Worm (Caenorhabditis elegans) whole organism, L1 larva: ENCODE results near the gene srbc-67.

Experiments used
- aha-1 ChIP-seq: fragments of 150-350 bp; optimal IDR thresholded peaks from 2 replicates; lab custom pipeline; 2014; ENCODE audit warnings: missing biosample characterization, missing genetic modification characterization
- blmp-1 ChIP-seq: fragments of 150-350 bp; optimal IDR thresholded peaks from 2 replicates; lab custom pipeline; 2014; ENCODE audit warnings: missing biosample characterization, missing genetic modification characterization
- ceh-88 ChIP-seq: fragments of 200-800 bp; sonication (Bioruptor generic); IDR thresholded peaks from 2 replicates; pipeline ENCODE4 v1.3.6; 2022; ENCODE audit warnings: missing genetic modification characterization, missing compliant biosample characterization
- dsc-1 ChIP-seq: sonication (generic microtip); optimal IDR thresholded peaks from 2 replicates; lab custom pipeline; 2016; ENCODE audit warnings: mild to moderate bottlenecking, missing genetic modification characterization, missing compliant biosample characterization
- elt-2 ChIP-seq: sonication (generic microtip); optimal IDR thresholded peaks from 2 replicates; lab custom pipeline; 2016; ENCODE audit warnings: missing genetic modification characterization, mild to moderate bottlenecking, inconsistent platforms, missing compliant biosample characterization, missing genetic modification reagents
- fkh-10 ChIP-seq: sonication (generic microtip); optimal IDR thresholded peaks from 2 replicates; lab custom pipeline; 2017; ENCODE audit warnings: missing biosample characterization, missing genetic modification reagents, missing genetic modification characterization
- fkh-4 ChIP-seq: sonication (generic microtip); optimal IDR thresholded peaks from 2 replicates; lab custom pipeline; 2016; ENCODE audit warnings: missing compliant biosample characterization, missing genetic modification characterization, borderline replicate concordance
- fkh-8 ChIP-seq: sonication (generic microtip); optimal IDR thresholded peaks from 2 replicates; lab custom pipeline; 2016; ENCODE audit warnings: mild to moderate bottlenecking, missing genetic modification characterization, missing compliant biosample characterization
- fos-1 ChIP-seq: fragments of 150-350 bp; optimal IDR thresholded peaks from 2 replicates; lab custom pipeline; 2014; ENCODE audit warnings: missing biosample characterization, missing genetic modification characterization
- hlh-17 ChIP-seq: fragments of 200-800 bp; sonication (Bioruptor generic); optimal IDR thresholded peaks from 2 replicates; lab custom pipeline; 2018; ENCODE audit warnings: missing genetic modification characterization, mild to moderate bottlenecking, missing compliant biosample characterization, moderate library complexity, borderline replicate concordance
- hpl-2 ChIP-seq: fragments of 150-350 bp; optimal IDR thresholded peaks from 2 replicates; lab custom pipeline; 2014; ENCODE audit warnings: missing biosample characterization, missing genetic modification reagents, missing genetic modification characterization
- isw-1 ChIP-seq: fragments of 200-800 bp; sonication (Bioruptor generic); IDR thresholded peaks from 2 replicates; pipeline ENCODE4 v1.3.6; 2022; ENCODE audit warnings: missing genetic modification characterization, missing compliant biosample characterization
- lin-35 ChIP-seq, 2 experiments: fragments of 150-350 bp; optimal IDR thresholded peaks; 2 replicates each; lab custom pipeline; 2014; ENCODE audit warnings: missing biosample characterization in 2 of 2, missing genetic modification characterization in 2 of 2, missing genetic modification reagents in 2 of 2
- lin-39 ChIP-seq: fragments of 150-350 bp; optimal IDR thresholded peaks from 2 replicates; lab custom pipeline; 2014; ENCODE audit warnings: missing biosample characterization, missing genetic modification reagents, missing genetic modification characterization
- lsy-2 ChIP-seq, 2 experiments: fragments of 150-350 bp; optimal IDR thresholded peaks; 2 replicates each; lab custom pipeline; 2014; ENCODE audit warnings: missing biosample characterization in 2 of 2, missing genetic modification characterization in 2 of 2
- mab-9 ChIP-seq: fragments of 200-800 bp; sonication (Bioruptor generic); IDR thresholded peaks from 2 replicates; pipeline ENCODE4 v1.3.6; 2022; ENCODE audit warnings: missing genetic modification reagents, missing genetic modification characterization, missing compliant biosample characterization
- mdl-1 ChIP-seq, 2 experiments: fragments of 150-350 bp; optimal IDR thresholded peaks; 2 replicates each; lab custom pipeline; 2014 to 2017; ENCODE audit warnings: missing biosample characterization in 2 of 2, missing genetic modification characterization in 2 of 2, inconsistent platforms in 1 of 2
- mef-2 ChIP-seq: fragments of 150-350 bp; optimal IDR thresholded peaks from 2 replicates; lab custom pipeline; 2014; ENCODE audit warnings: missing biosample characterization, missing genetic modification characterization
- nhr-11 ChIP-seq: fragments of 150-350 bp; optimal IDR thresholded peaks from 2 replicates; lab custom pipeline; 2014; ENCODE audit warnings: missing biosample characterization, missing genetic modification characterization
- nhr-237 ChIP-seq: fragments of 150-350 bp; optimal IDR thresholded peaks from 2 replicates; lab custom pipeline; 2014; ENCODE audit warnings: missing biosample characterization, missing genetic modification characterization
- nhr-28 ChIP-seq: fragments of 150-350 bp; optimal IDR thresholded peaks from 2 replicates; lab custom pipeline; 2014; ENCODE audit warnings: missing biosample characterization, missing genetic modification characterization
- nhr-71 ChIP-seq: sonication (generic microtip); optimal IDR thresholded peaks from 2 replicates; lab custom pipeline; 2016; ENCODE audit warnings: mild to moderate bottlenecking, missing genetic modification characterization, moderate library complexity, missing compliant biosample characterization
- nhr-77 ChIP-seq: fragments of 150-350 bp; optimal IDR thresholded peaks from 2 replicates; lab custom pipeline; 2014; ENCODE audit warnings: missing biosample characterization, missing genetic modification characterization
- nhr-84 ChIP-seq: sonication (generic microtip); optimal IDR thresholded peaks from 2 replicates; lab custom pipeline; 2017; ENCODE audit warnings: missing biosample characterization, missing genetic modification characterization
- pax-3 ChIP-seq: fragments of 200-800 bp; sonication (Bioruptor generic); optimal IDR thresholded peaks from 2 replicates; lab custom pipeline; 2018; ENCODE audit warnings: mild to moderate bottlenecking, missing genetic modification characterization, moderate library complexity, missing compliant biosample characterization
- snpc-4 ChIP-seq: fragments of 150-350 bp; optimal IDR thresholded peaks from 2 replicates; lab custom pipeline; 2014; ENCODE audit warnings: missing biosample characterization, missing genetic modification characterization
- snu-23 ChIP-seq: sonication (generic microtip); optimal IDR thresholded peaks from 2 replicates; lab custom pipeline; 2016; ENCODE audit warnings: missing genetic modification characterization, missing compliant biosample characterization
- sup-37 ChIP-seq: fragments of 200-800 bp; sonication (Bioruptor generic); optimal IDR thresholded peaks from 2 replicates; lab custom pipeline; 2018; ENCODE audit warnings: mild to moderate bottlenecking, missing genetic modification characterization, missing compliant biosample characterization
- swsn-7 ChIP-seq: sonication (generic microtip); optimal IDR thresholded peaks from 2 replicates; lab custom pipeline; 2016; ENCODE audit warnings: missing genetic modification characterization, missing compliant biosample characterization
- unc-130 ChIP-seq: fragments of 150-350 bp; optimal IDR thresholded peaks from 2 replicates; lab custom pipeline; 2017; ENCODE audit warnings: missing biosample characterization, missing genetic modification characterization, inconsistent platforms
- unc-98 ChIP-seq: fragments of 200-800 bp; sonication (Bioruptor generic); IDR thresholded peaks from 2 replicates; pipeline ENCODE4 v1.3.6; 2022; ENCODE audit warnings: missing genetic modification characterization, missing compliant biosample characterization
- zip-4 ChIP-seq: fragments of 200-800 bp; sonication (Bioruptor generic); optimal IDR thresholded peaks from 2 replicates; lab custom pipeline; 2018; ENCODE audit warnings: mild to moderate bottlenecking, missing genetic modification characterization, moderate library complexity, missing compliant biosample characterization
- ztf-4 ChIP-seq: fragments of 150-350 bp; optimal IDR thresholded peaks from 2 replicates; lab custom pipeline; 2014; ENCODE audit warnings: missing biosample characterization, missing genetic modification characterization

srbc-67 gene

DNA sequence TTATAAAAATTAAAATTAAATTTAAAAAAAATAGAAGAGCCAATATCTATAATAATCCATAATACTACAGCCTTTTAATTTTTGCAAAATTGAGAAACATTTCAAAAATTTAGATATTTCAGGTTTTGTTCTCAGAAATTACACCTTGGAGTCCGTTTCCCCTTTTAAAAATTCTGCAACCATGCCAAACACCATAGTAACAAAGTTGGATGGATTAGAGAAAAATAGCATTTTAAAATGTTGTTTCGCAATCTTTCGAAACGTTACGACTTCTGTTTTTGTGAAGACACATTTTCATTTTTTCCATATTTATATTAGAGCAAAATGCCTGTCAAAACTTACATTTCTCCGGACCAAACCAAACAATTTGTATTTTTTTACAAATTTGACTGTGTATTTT, 16.0 kb downstream of the srbc-67 start, which contains the start of gene T24A6.7:
T24A6.7 (plus strand) TSS at position 301 of the 400 bp plus-strand sequence.
- no peak for TF ChIP-seq fkh-8
- no peak for TF ChIP-seq nhr-84 (tag; lab: Kevin White, UChicago)
- TF ChIP-seq, all 84 proteins: peak for 0

DNA sequence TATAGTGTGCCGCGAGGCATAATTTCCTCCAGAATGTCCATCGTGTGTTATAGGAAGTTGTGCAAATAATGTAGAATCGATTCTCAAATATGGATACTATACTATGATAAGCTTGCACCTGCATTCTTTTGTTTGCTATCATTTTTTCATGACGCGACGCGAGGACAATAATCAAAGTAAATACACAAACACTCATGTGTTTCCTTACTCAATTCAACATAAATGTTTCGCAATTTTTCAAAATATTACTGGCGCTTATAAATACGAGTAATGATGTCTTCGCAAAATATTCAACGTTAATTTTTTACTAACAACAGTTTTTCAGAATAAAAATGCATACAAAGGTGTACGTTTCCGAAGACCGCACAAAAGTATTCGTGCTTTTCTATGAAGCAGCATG, 17.8 kb downstream of the srbc-67 start, which contains the start of gene irg-1:
irg-1 (plus strand) TSS at position 326 of the 400 bp plus-strand sequence.
- TF ChIP-seq lin-39 = no peak
- TF ChIP-seq elt-2 = peak; percentile 37

DNA sequence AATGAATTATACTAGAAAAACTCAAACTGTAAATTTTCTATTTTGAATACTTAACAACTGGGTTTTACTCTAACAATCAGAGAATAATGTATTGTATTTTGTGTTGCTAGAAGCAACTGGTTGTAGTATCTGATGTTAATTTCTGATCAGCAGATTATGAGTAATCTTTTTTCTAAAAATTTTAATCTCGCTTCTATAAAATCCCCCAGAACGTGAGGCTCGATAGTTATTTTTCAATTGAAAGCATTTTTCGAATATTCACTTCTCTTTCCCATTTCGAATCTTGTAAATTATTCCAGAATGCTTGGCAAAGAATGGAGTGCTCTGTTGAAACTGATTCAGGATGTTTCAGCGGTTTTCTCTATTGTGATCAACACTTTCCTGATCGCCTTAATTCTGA, 23.1 kb downstream of the srbc-67 start, which contains the start of gene str-227:
str-227 (plus strand) TSS at position 301 of the 400 bp plus-strand sequence.
- no peak for TF ChIP-seq unc-130 (tag; lab: Kevin White, UChicago)
- no peak for TF ChIP-seq nhr-71 (tag; lab: Kevin White, UChicago)
- TF ChIP-seq swsn-7 = no peak
- no peak for TF ChIP-seq ztf-4 (tag; lab: Kevin White, UChicago)
- TF ChIP-seq lin-35 (GFP tag; optimal IDR thresholded peaks at IDR 0.05; lab: Kevin White, UChicago) = no peak
- TF ChIP-seq nhr-11 = no peak
- TF ChIP-seq ceh-88 (GFP tag; lab: Robert Waterston, UW) = no peak
- no peak for TF ChIP-seq unc-98
- no peak for TF ChIP-seq zip-4
- TF ChIP-seq snpc-4 (tag; lab: Kevin White, UChicago) = no peak
- no peak for TF ChIP-seq nhr-77 (tag; lab: Kevin White, UChicago)
- no peak for TF ChIP-seq pax-3 (tag; lab: Kevin White, UChicago)
- TF ChIP-seq hpl-2 (GFP tag; lab: Kevin White, UChicago) = no peak
- no peak for TF ChIP-seq aha-1 (tag; lab: Kevin White, UChicago)
- TF ChIP-seq, all 84 proteins: peak for 0

DNA sequence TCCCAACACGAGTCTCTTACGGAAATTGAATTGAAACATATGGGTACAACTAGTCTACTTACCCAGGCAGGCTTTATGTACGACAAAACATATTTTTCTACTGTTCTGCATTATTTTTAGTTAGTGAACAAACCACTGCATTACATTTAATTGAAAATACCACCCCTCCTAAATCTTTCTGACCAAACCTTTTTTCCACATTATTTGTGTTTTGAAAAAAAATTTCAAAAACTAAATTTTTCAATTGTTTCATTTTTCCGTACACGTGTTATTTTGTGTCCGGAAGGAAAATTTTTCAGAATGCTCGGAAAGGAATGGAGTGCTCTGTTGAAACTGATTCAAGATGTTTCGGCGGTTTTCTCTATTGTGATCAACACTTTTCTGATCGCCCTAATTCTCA, 28.6 kb downstream of the srbc-67 start, which contains the start of gene str-226:
str-226 (plus strand) TSS at position 301 of the 400 bp plus-strand sequence.
- no peak for TF ChIP-seq mdl-1 (tag; optimal IDR thresholded peaks at IDR 0.05; lab: Kevin White, UChicago)

DNA sequence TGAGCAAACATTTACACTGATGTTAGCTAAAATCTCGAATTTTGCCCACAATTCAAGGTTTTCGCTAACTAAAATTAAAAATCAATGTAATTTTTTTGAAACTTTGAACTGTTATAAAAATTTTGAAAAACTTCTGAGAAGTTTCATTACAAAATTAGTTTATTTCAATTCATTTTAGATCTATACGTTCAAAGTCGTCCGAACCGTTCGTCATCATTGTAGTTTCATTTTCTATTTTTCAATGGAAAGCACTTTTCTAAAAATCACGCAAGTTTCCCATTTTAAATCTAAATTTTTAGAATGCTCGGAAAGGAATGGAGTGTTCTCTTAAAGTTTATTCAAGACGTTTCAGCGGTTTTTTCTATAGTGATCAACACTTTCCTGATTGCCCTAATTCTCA, 31.1 kb downstream of the srbc-67 start, which contains the start of gene str-228:
str-228 (plus strand) TSS at position 301 of the 400 bp plus-strand sequence.
- no peak for TF ChIP-seq fos-1 (tag; lab: Kevin White, UChicago)
- no peak for TF ChIP-seq nhr-28 (tag; lab: Kevin White, UChicago)
- TF ChIP-seq dsc-1 = no peak
- no peak for TF ChIP-seq fkh-10 (GFP tag; lab: Kevin White, UChicago)
- no peak for TF ChIP-seq isw-1
- TF ChIP-seq unc-130 (tag; lab: Kevin White, UChicago) = no peak
- no peak for TF ChIP-seq unc-98
- TF ChIP-seq mef-2 (tag; lab: Kevin White, UChicago) = no peak
- no peak for TF ChIP-seq lsy-2 (tag; optimal IDR thresholded peaks at IDR 0.05; lab: Kevin White, UChicago)
- no peak for TF ChIP-seq sup-37 (GFP tag; lab: Kevin White, UChicago)
- TF ChIP-seq snu-23 = no peak
- no peak for TF ChIP-seq ceh-88 (GFP tag; lab: Robert Waterston, UW)
- no peak for TF ChIP-seq hpl-2 (GFP tag; lab: Kevin White, UChicago)

DNA sequence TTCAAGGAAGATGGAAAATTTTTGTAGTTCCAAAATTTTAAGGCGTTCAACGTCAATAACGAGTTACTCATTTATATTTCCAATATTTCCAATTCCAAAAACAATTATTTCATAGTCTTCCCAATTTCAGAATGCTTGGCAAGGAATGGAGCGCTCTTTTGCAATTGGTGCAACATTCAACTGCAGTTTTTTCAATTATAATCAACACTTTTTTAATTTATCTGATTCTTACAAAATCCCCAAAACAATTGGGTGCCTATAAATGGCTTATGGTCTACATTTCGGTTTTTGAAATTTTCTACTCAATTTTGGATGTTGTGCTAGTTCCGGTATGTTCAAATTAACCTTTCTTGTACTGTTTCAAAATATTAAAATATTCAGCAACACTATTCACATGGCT, 33.3 kb downstream of the srbc-67 start, which contains the start of gene str-225:
str-225 (plus strand) TSS at position 132 of the 400 bp plus-strand sequence.
- TF ChIP-seq elt-2 = no peak
- TF ChIP-seq blmp-1 (tag; lab: Kevin White, UChicago) = no peak
- TF ChIP-seq mab-9 (GFP tag; lab: Robert Waterston, UW) = no peak
- no peak for TF ChIP-seq nhr-237 (tag; lab: Kevin White, UChicago)
- TF ChIP-seq hlh-17 (GFP tag; lab: Kevin White, UChicago) = no peak
- no peak for TF ChIP-seq fkh-4 (tag; lab: Kevin White, UChicago)
- TF ChIP-seq snpc-4 (tag; lab: Kevin White, UChicago) = no peak
